Comparison of ENCODE assay signal across 1 fruit fly cellular context in genomic region chr3R:11859103-11859502, dm6.
A peak's percentile ranks its signal among the peaks of the same experiment; 100 is the strongest.
TF ChIP-seq lines count a peak whose summit lies in the region.

No protein-coding gene starts in this region.

TF ChIP-seq in whole organism, prepupa, 60 proteins besides CTCF, POLR2A, EP300 and RAD21 (continued from another document):
- TF ChIP-seq net (GFP tag; optimal IDR thresholded peaks at IDR 0.05; lab: Kevin White, UChicago) (peak; percentile 9), acj6 (GFP tag; optimal IDR thresholded peaks at IDR 0.05; lab: Kevin White, UChicago) (no peak), lz (GFP tag; optimal IDR thresholded peaks at IDR 0.05; lab: Kevin White, UChicago) (no peak), Eip75B (GFP tag; optimal IDR thresholded peaks at IDR 0.05; lab: Kevin White, UChicago) (no peak), Met (GFP tag; optimal IDR thresholded peaks at IDR 0.05; lab: Kevin White, UChicago) (no peak), cyc (GFP tag; optimal IDR thresholded peaks at IDR 0.05; lab: Kevin White, UChicago) (no peak), CG6854 (GFP tag; optimal IDR thresholded peaks at IDR 0.05; lab: Kevin White, UChicago) (peak; percentile 40), Gug (GFP tag; IDR thresholded peaks at IDR 0.05; lab: Robert Waterston, UW) (no peak), Eip93F (GFP tag; optimal IDR thresholded peaks at IDR 0.05; lab: Kevin White, UChicago) (no peak), pdm3 (GFP tag; optimal IDR thresholded peaks at IDR 0.05; lab: Kevin White, UChicago) (no peak), CG11762 (GFP tag; optimal IDR thresholded peaks at IDR 0.05; lab: Kevin White, UChicago; ENCODE audit: insufficient read depth) (no peak), CG6808 (GFP tag; optimal IDR thresholded peaks at IDR 0.05; lab: Kevin White, UChicago) (peak; percentile 60), CG8632 (GFP tag; optimal IDR thresholded peaks at IDR 0.05; lab: Kevin White, UChicago) (no peak), eg (GFP tag; IDR thresholded peaks at IDR 0.05; lab: Robert Waterston, UW) (peak; percentile 39; the same call in 1 of the 3 replicates), dsx (GFP tag; optimal IDR thresholded peaks at IDR 0.05; lab: Kevin White, UChicago; ENCODE audit: poor library complexity, severe bottlenecking) (peak; percentile 90), esn (GFP tag; optimal IDR thresholded peaks at IDR 0.05; lab: Kevin White, UChicago) (no peak), Eip78C (GFP tag; lab: Kevin White, UChicago) (no peak), Hr38 (GFP tag; optimal IDR thresholded peaks at IDR 0.05; lab: Kevin White, UChicago) (no peak), salr (GFP tag; optimal IDR thresholded peaks at IDR 0.05; lab: Kevin White, UChicago) (no peak), fd59A (GFP tag; optimal IDR thresholded peaks at IDR 0.05; lab: Kevin White, UChicago) (no peak), CG11902 (GFP tag; optimal IDR thresholded peaks at IDR 0.05; lab: Kevin White, UChicago) (no peak), CG8319 (GFP tag; optimal IDR thresholded peaks at IDR 0.05; lab: Kevin White, UChicago) (no peak), Hr4 (GFP tag; optimal IDR thresholded peaks at IDR 0.05; lab: Kevin White, UChicago) (no peak), Hr39 (GFP tag; optimal IDR thresholded peaks at IDR 0.05; lab: Kevin White, UChicago) (no peak), CG34406 (GFP tag; optimal IDR thresholded peaks at IDR 0.05; lab: Kevin White, UChicago) (no peak), CG15336 (GFP tag; IDR thresholded peaks at IDR 0.05; lab: Robert Waterston, UW) (no peak), Lpt (GFP tag; optimal IDR thresholded peaks at IDR 0.05; lab: Kevin White, UChicago) (no peak), topi (GFP tag; optimal IDR thresholded peaks at IDR 0.05; lab: Kevin White, UChicago) (no peak), CG31627 (GFP tag; optimal IDR thresholded peaks at IDR 0.05; lab: Kevin White, UChicago) (no peak), CG11294 (GFP tag; IDR thresholded peaks at IDR 0.05; lab: Robert Waterston, UW) (no peak)
